Fruit fly (Drosophila melanogaster): ENCODE results near the gene bif.

bif gene

DNA sequence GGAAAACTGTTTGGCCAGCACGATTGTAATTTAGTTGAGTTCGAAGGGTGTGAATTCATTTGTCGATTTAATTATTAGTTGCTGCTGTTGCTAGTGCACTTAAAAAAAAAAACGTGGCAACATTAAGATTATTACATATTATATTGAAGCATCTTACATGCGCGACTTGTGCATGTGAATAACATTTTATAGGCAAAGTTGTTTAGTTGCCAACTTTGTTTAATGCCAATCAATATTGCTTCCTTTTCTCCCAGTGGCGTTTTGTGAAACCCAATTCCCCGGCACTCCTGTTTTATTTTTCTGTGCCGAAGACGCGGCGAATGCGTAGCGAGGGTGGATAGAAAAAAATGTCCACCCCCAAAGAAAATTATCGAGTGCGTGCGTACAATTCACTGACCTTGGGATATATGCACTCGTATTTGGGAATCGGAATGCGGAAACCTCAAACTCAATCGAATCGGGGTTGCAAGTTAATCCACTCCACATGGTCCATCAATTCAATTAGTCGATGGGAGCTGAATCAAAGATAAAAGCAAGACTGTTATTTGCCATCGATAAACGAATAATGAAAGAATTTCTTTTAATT, 49.7 kb upstream of the bif start (continued):
- no peak for TF ChIP-seq Side (GFP tag; optimal IDR thresholded peaks at IDR 0.05)
- TF ChIP-seq CG31388 (GFP tag; optimal IDR thresholded peaks at IDR 0.05): peak; percentile 33
- no peak for TF ChIP-seq CG15011 (GFP tag; optimal IDR thresholded peaks at IDR 0.05)
- TF ChIP-seq CG3726 (GFP tag; IDR thresholded peaks at IDR 0.05): 0 out of 3 replicates have a peak, but pooled peaks have one; percentile 48
- peak; percentile 21 for TF ChIP-seq stwl (tag; optimal IDR thresholded peaks at IDR 0.05)
- no peak for TF ChIP-seq amos (GFP tag; IDR thresholded peaks at IDR 0.05; ENCODE audit: partially characterized antibody)
- no peak for TF ChIP-seq Nf-YA (GFP tag; IDR thresholded peaks at IDR 0.05)
- peak; percentile 75 for TF ChIP-seq CG12391 (tag; optimal IDR thresholded peaks at IDR 0.05)
- peak; percentile 23; the same call in 1 of the 2 replicates for TF ChIP-seq ssp (GFP tag; IDR thresholded peaks at IDR 0.05)
- no peak for TF ChIP-seq fd3F (GFP tag; optimal IDR thresholded peaks at IDR 0.05)
- TF ChIP-seq MBD-R2 (GFP tag; IDR thresholded peaks at IDR 0.05): no peak
- peak; percentile 52 for TF ChIP-seq CG7556 (GFP tag; optimal IDR thresholded peaks at IDR 0.05)
- TF ChIP-seq Meics (GFP tag; optimal IDR thresholded peaks at IDR 0.05): no peak
- peak in 1 of 2 experiments; percentile 84 for TF ChIP-seq bsh (GFP tag; optimal IDR thresholded peaks at IDR 0.05)
- TF ChIP-seq Ada2b (GFP tag; IDR thresholded peaks at IDR 0.05): peak; percentile 54
- peak; percentile 67 for TF ChIP-seq CG6689 (GFP tag; IDR thresholded peaks at IDR 0.05)
- no peak for TF ChIP-seq jing (GFP tag; optimal IDR thresholded peaks at IDR 0.05)
- peak; percentile 3 for TF ChIP-seq CG18764 (GFP tag; optimal IDR thresholded peaks at IDR 0.05)
- TF ChIP-seq shn (GFP tag; optimal IDR thresholded peaks at IDR 0.05): no peak
- TF ChIP-seq CG1792 (GFP tag; optimal IDR thresholded peaks at IDR 0.05): no peak
- no peak for TF ChIP-seq seq (GFP tag; IDR thresholded peaks at IDR 0.05)
- TF ChIP-seq CG11093 (GFP tag; IDR thresholded peaks at IDR 0.05): peak; percentile 19; the same call in 1 of the 3 replicates
- TF ChIP-seq nmo (GFP tag; optimal IDR thresholded peaks at IDR 0.05): peak; percentile 75
- no peak for TF ChIP-seq CG6654 (GFP tag; optimal IDR thresholded peaks at IDR 0.05)
- peak; percentile 17 for TF ChIP-seq tio (GFP tag; optimal IDR thresholded peaks at IDR 0.05)
- peak; percentile 30 for TF ChIP-seq ind (GFP tag; optimal IDR thresholded peaks at IDR 0.05)
- TF ChIP-seq Xbp1 (GFP tag; optimal IDR thresholded peaks at IDR 0.05): peak; percentile 61
- TF ChIP-seq CG16815 (GFP tag; optimal IDR thresholded peaks at IDR 0.05): peak; percentile 47
- peak; percentile 23; the same call in 1 of the 2 replicates for TF ChIP-seq E2f2 (GFP tag; IDR thresholded peaks at IDR 0.05)
- TF ChIP-seq eyg (GFP tag; optimal IDR thresholded peaks at IDR 0.05): no peak
- peak; percentile 15 for TF ChIP-seq kni (GFP tag; optimal IDR thresholded peaks at IDR 0.05)
- TF ChIP-seq grn (GFP tag; optimal IDR thresholded peaks at IDR 0.05): no peak
- no peak for TF ChIP-seq pnt (GFP tag; optimal IDR thresholded peaks at IDR 0.05)
- TF ChIP-seq CG3065 (GFP tag; optimal IDR thresholded peaks at IDR 0.05): no peak
- no peak for TF ChIP-seq CrebB (tag; optimal IDR thresholded peaks at IDR 0.05)
- no peak for TF ChIP-seq Tbp (GFP tag; optimal IDR thresholded peaks at IDR 0.05)
- peak; percentile 20 to 47 for TF ChIP-seq Pdp1 (GFP tag; optimal IDR thresholded peaks at IDR 0.05)
- TF ChIP-seq Atf-2 (GFP tag; optimal IDR thresholded peaks at IDR 0.05): no peak
- peak; percentile 23 for TF ChIP-seq NfI (GFP tag; optimal IDR thresholded peaks at IDR 0.05)
- TF ChIP-seq chn (GFP tag; optimal IDR thresholded peaks at IDR 0.05): peak; percentile 72
- TF ChIP-seq CG10462 (GFP tag; optimal IDR thresholded peaks at IDR 0.05): peak; percentile 11
- no peak for TF ChIP-seq fu2 (GFP tag; optimal IDR thresholded peaks at IDR 0.05)
- TF ChIP-seq Hr3 (GFP tag; optimal IDR thresholded peaks at IDR 0.05): peak; percentile 14
- TF ChIP-seq lbe (GFP tag; optimal IDR thresholded peaks at IDR 0.05): no peak
- no peak for TF ChIP-seq cas (GFP tag; IDR thresholded peaks at IDR 0.05)
- peak in 1 of 3 experiments; percentile 55 for TF ChIP-seq Stat92E (GFP tag; optimal IDR thresholded peaks at IDR 0.05)
- TF ChIP-seq CG31224 (GFP tag; IDR thresholded peaks at IDR 0.05): no peak
- TF ChIP-seq CG13894 (tag; optimal IDR thresholded peaks at IDR 0.05): no peak
- TF ChIP-seq Fer3 (tag; optimal IDR thresholded peaks at IDR 0.05): no peak
- no peak for TF ChIP-seq CG13287 (GFP tag; IDR thresholded peaks at IDR 0.05; ENCODE audit: partially characterized antibody)

Data from whole organism, embryonic.